Fruit fly (Drosophila melanogaster) whole organism, wandering third instar larva: Measurements from ENCODE around the gene CG17928.

ENCODE experiments used
- Abd-B ChIP-seq: fragments of >200 bp; optimal IDR thresholded peaks from 2 replicates; lab custom pipeline; 2017; ENCODE audit warnings: missing biosample characterization, missing genetic modification characterization
- CG32264 ChIP-seq: fragments of 200-800 bp; sonication (Bioruptor generic); optimal IDR thresholded peaks from 2 replicates; lab custom pipeline; 2016; ENCODE audit warnings: missing biosample characterization, missing genetic modification characterization
- CrebA ChIP-seq: fragments of 200-800 bp; sonication (Bioruptor generic); optimal IDR thresholded peaks from 2 replicates; lab custom pipeline; 2016; ENCODE audit warnings: missing biosample characterization, mild to moderate bottlenecking, missing genetic modification characterization, borderline replicate concordance
- Dfd ChIP-seq: fragments of >200 bp; optimal IDR thresholded peaks from 2 replicates; lab custom pipeline; 2017; ENCODE audit warnings: missing biosample characterization, missing genetic modification characterization
- Dif ChIP-seq: fragments of 200-275, 200-300 bp; sonication (Bioruptor generic); optimal IDR thresholded peaks from 2 replicates; lab custom pipeline; 2018; ENCODE audit warnings: missing biosample characterization, missing genetic modification characterization; ENCODE audit not compliant: partially characterized antibody
- Hnf4 ChIP-seq: fragments of 200-800 bp; sonication (Bioruptor generic); optimal IDR thresholded peaks from 2 replicates; lab custom pipeline; 2016; ENCODE audit warnings: missing biosample characterization, mild to moderate bottlenecking, missing genetic modification characterization
- Hr78 ChIP-seq: fragments of >200 bp; optimal IDR thresholded peaks from 2 replicates; lab custom pipeline; 2017; ENCODE audit warnings: missing biosample characterization, missing genetic modification characterization
- Hr83 ChIP-seq: fragments of 200-300 bp; sonication (Bioruptor generic); optimal IDR thresholded peaks from 2 replicates; lab custom pipeline; 2016; ENCODE audit warnings: missing biosample characterization, mild to moderate bottlenecking, missing genetic modification characterization, moderate library complexity; ENCODE audit not compliant: poor library complexity, severe bottlenecking
- Jra ChIP-seq: sonication (Bioruptor generic); optimal IDR thresholded peaks from 2 replicates; lab custom pipeline; 2016; ENCODE audit warnings: missing biosample characterization, missing genetic modification characterization
- Mio ChIP-seq: sonication (Bioruptor generic); optimal IDR thresholded peaks from 2 replicates; lab custom pipeline; 2016; ENCODE audit warnings: missing biosample characterization, missing genetic modification characterization
- Myc ChIP-seq: fragments of >200 bp; optimal IDR thresholded peaks from 2 replicates; lab custom pipeline; 2017
- N ChIP-seq: fragments of >200 bp; optimal IDR thresholded peaks from 2 replicates; lab custom pipeline; 2018; ENCODE audit warnings: missing biosample characterization, missing external identifiers, missing genetic modification characterization
- Rel ChIP-seq, 2 experiments: fragments of 200-800 bp; sonication (Bioruptor generic) in 1 of 2; optimal IDR thresholded peaks; 2 replicates in 1 of 2; 3 replicates in 1 of 2; lab custom pipeline; 2016 to 2019; ENCODE audit warnings: mild to moderate bottlenecking in 2 of 2, missing biosample characterization in 2 of 2, missing genetic modification characterization in 2 of 2, moderate library complexity in 1 of 2
- Sp1 ChIP-seq: fragments of 200-800 bp; sonication (Bioruptor generic); optimal IDR thresholded peaks from 3 replicates; lab custom pipeline; 2019; ENCODE audit warnings: missing biosample characterization, mild to moderate bottlenecking, missing genetic modification characterization, moderate library complexity
- Vsx2 ChIP-seq: fragments of 200-300, 225-300 bp; sonication (Bioruptor generic); optimal IDR thresholded peaks from 2 replicates; lab custom pipeline; 2018; ENCODE audit warnings: missing biosample characterization, missing genetic modification characterization; ENCODE audit not compliant: partially characterized antibody
- br ChIP-seq: fragments of 200-800 bp; sonication (Bioruptor generic); optimal IDR thresholded peaks from 2 replicates; lab custom pipeline; 2016; ENCODE audit warnings: missing biosample characterization, missing genetic modification characterization
- brk ChIP-seq: fragments of 200-800 bp; sonication (Bioruptor generic); optimal IDR thresholded peaks from 2 replicates; lab custom pipeline; 2016; ENCODE audit warnings: missing biosample characterization, mild to moderate bottlenecking, missing genetic modification characterization
- dmrt93B ChIP-seq: fragments of 200-800 bp; sonication (Bioruptor generic); optimal IDR thresholded peaks from 2 replicates; lab custom pipeline; 2018; ENCODE audit warnings: missing biosample characterization, mild to moderate bottlenecking, missing genetic modification characterization
- dsf ChIP-seq: sonication (Bioruptor generic); optimal IDR thresholded peaks from 2 replicates; lab custom pipeline; 2016; ENCODE audit warnings: missing biosample characterization, missing genetic modification characterization, borderline replicate concordance
- ey ChIP-seq: fragments of 200-800 bp; sonication (Bioruptor generic); optimal IDR thresholded peaks from 2 replicates; lab custom pipeline; 2016; ENCODE audit warnings: missing biosample characterization, missing genetic modification characterization
- foxo ChIP-seq, 2 experiments: fragments of 200-800 bp; sonication (Bioruptor generic); optimal IDR thresholded peaks; 2 replicates in 1 of 2; 3 replicates in 1 of 2; lab custom pipeline; 2016 to 2017; ENCODE audit warnings: missing biosample characterization in 2 of 2, missing genetic modification characterization in 2 of 2
- fru ChIP-seq: fragments of 200-800 bp; sonication (Bioruptor generic); optimal IDR thresholded peaks from 3 replicates; lab custom pipeline; 2016; ENCODE audit warnings: missing biosample characterization, mild to moderate bottlenecking, missing genetic modification characterization
- h ChIP-seq: fragments of 200-800 bp; sonication (Bioruptor generic); optimal IDR thresholded peaks from 3 replicates; lab custom pipeline; 2016; ENCODE audit warnings: missing biosample characterization, mild to moderate bottlenecking, missing genetic modification characterization
- jim ChIP-seq: fragments of 175-275, 200-325 bp; sonication (Bioruptor generic); optimal IDR thresholded peaks from 2 replicates; lab custom pipeline; 2016; ENCODE audit warnings: missing biosample characterization, mild to moderate bottlenecking, missing genetic modification characterization
- pan ChIP-seq: fragments of >200 bp; optimal IDR thresholded peaks from 2 replicates; lab custom pipeline; 2017
- psq ChIP-seq: fragments of 200-800 bp; sonication (Bioruptor generic); optimal IDR thresholded peaks from 3 replicates; lab custom pipeline; 2017; ENCODE audit warnings: missing biosample characterization, mild to moderate bottlenecking, missing genetic modification characterization, moderate library complexity
- sage ChIP-seq: fragments of 200-800 bp; sonication (Bioruptor generic); optimal IDR thresholded peaks from 2 replicates; lab custom pipeline; 2016; ENCODE audit warnings: missing biosample characterization, mild to moderate bottlenecking, missing genetic modification characterization
- sv ChIP-seq: fragments of 200-800 bp; sonication (Bioruptor generic); optimal IDR thresholded peaks from 3 replicates; lab custom pipeline; 2016; ENCODE audit warnings: missing biosample characterization, missing genetic modification characterization
- usp ChIP-seq: fragments of >200 bp; optimal IDR thresholded peaks from 2 replicates; lab custom pipeline; 2017; ENCODE audit warnings: missing biosample characterization, missing genetic modification characterization

Gene CG17928

dm6 chr2L:16788885-16789284 lies 2.5 kb upstream of the CG17928 start:
- TF ChIP-seq h (no peak), Mio (GFP tag; lab: Kevin White, UChicago) (no peak), Dif (GFP tag; lab: Kevin White, UChicago) (no peak), jim (GFP tag; lab: Kevin White, UChicago) (no peak), ey (no peak), foxo (GFP tag; optimal IDR thresholded peaks at IDR 0.05; lab: Kevin White, UChicago) (no peak), brk (GFP tag; lab: Kevin White, UChicago) (no peak), Myc (lab: Kevin White, UChicago) (no peak), pan (no peak), dmrt93B (GFP tag; lab: Kevin White, UChicago) (no peak), CrebA (GFP tag; lab: Kevin White, UChicago) (no peak)

DNA sequence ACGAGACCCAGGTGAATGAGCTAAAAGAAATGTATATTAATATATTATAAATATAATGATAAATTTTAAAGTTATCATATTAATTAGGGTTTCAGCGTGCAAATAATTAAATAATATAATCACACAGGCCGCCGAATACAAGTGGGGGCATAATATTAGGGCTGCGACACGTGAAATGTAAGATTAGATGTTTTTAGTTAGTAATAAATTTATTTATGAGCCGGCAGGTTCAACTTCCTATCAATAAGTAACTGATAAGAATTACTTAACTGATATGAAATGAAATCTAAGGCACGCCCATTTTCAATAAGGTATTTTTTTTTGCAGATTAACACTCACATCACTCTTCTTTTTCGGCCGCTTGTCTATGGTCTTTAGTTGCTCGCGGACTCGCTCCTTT lies 1.5 kb upstream of the CG17928 start:
- no peak for TF ChIP-seq Vsx2 (GFP tag; lab: Kevin White, UChicago)
- no peak for TF ChIP-seq Sp1 (GFP tag; lab: Kevin White, UChicago)
- TF ChIP-seq, all 38 proteins: peak for 0

DNA sequence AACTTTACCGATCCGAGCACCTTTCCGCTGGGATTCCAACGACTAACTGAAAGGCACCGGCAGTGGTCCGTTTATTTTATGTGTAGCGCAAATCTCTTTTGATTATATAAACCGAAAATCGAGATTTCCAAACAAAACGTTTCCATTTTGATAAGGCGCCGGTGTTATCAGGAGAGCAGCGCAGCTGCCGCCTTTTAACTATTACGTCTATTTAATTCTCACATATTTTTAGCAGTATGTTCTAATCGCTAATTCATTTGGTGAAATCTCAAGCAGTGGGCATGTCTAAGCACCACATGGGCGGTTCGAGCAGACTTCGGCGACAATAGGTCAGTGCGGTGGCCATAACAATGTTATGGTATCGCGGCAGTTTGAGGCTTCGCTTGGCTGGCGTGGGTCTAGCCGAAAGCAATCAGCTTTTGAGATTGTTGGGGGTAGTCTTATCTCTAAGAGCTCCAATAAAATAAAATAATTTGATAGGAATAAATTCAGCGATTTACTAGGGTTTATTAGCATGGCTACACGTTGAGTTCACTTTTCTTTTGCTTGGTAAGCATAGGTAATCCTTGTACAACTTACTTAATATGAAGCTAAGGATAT lies 597 bp upstream of the CG17928 start, which contains the start of gene Cyt-b5-r:
TSS of gene Cyt-b5-r (minus strand) at position 51 of the 600 bp plus-strand sequence.
- TF ChIP-seq br (GFP tag; lab: Kevin White, UChicago), result peak; percentile 21
- TF ChIP-seq Dif (GFP tag; lab: Kevin White, UChicago), result no peak
- TF ChIP-seq, all 38 proteins: peak for 1

DNA sequence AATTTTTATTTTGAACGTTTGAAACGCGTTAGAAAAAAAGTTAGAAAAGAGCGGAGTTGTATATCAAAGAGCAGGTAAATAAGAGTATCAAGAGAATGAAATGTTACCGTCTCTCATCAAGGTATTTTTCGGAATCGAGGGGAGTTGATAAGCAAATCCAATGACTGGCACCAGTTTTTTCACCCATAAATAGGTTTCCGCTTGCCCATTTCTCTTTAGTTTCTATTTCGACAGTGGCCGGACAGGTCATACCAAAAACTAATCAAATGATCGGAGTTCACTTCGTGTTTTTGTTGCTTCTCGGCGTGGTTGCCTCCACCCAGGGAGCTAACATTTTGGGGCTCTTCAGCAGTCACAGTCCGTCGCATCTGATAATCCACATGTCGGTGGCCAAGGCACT lies 2.6 kb downstream of the CG17928 start, which contains the start of gene Ugt37C2:
TSS of gene Ugt37C2 (plus strand) at position 242 of the 400 bp plus-strand sequence.
- no peak for TF ChIP-seq Hnf4 (GFP tag; lab: Kevin White, UChicago)
- no peak for TF ChIP-seq sage (GFP tag; lab: Kevin White, UChicago)
- TF ChIP-seq CrebA (GFP tag; lab: Kevin White, UChicago), result no peak
- no peak for TF ChIP-seq fru (GFP tag; lab: Kevin White, UChicago)
- no peak for TF ChIP-seq CG32264 (GFP tag; lab: Kevin White, UChicago)
- no peak for TF ChIP-seq brk (GFP tag; lab: Kevin White, UChicago)
- TF ChIP-seq Jra (GFP tag; lab: Kevin White, UChicago), result no peak
- no peak for TF ChIP-seq ey
- TF ChIP-seq Hr78, result no peak
- TF ChIP-seq Abd-B (GFP tag; lab: Kevin White, UChicago), result no peak

- TF ChIP-seq N (GFP tag; lab: Kevin White, UChicago), result no peak
- no peak for TF ChIP-seq Dfd (GFP tag; lab: Kevin White, UChicago)
- no peak for TF ChIP-seq sv (GFP tag; lab: Kevin White, UChicago)
- TF ChIP-seq psq (GFP tag; lab: Kevin White, UChicago), result no peak
- TF ChIP-seq dmrt93B (GFP tag; lab: Kevin White, UChicago), result no peak
- no peak for TF ChIP-seq usp (GFP tag; lab: Kevin White, UChicago)
- no peak for TF ChIP-seq CG32264 (GFP tag; lab: Kevin White, UChicago)
- TF ChIP-seq br (GFP tag; lab: Kevin White, UChicago), result no peak
- no peak for TF ChIP-seq jim (GFP tag; lab: Kevin White, UChicago)
- TF ChIP-seq dsf (GFP tag; lab: Kevin White, UChicago), result no peak
- no peak for TF ChIP-seq Rel (GFP tag; optimal IDR thresholded peaks at IDR 0.05; lab: Kevin White, UChicago)
- TF ChIP-seq Rel (tag; optimal IDR thresholded peaks at IDR 0.05; lab: Kevin White, UChicago), result no peak
- TF ChIP-seq Myc (lab: Kevin White, UChicago), result no peak
- no peak for TF ChIP-seq Hr83
Observed at dm6 chr2L:16796104-16796645, 4.8 kb downstream of the CG17928 start, which contains the start of gene Ugt37E1. Ugt37E1 (plus strand) TSS chr2L:16796595.
